Worm (Caenorhabditis elegans) whole organism, late embryonic: Measurements from ENCODE around the gene Y55F3C.17.

ENCODE experiments used
- ceh-19 ChIP-seq: fragments of 200-800 bp; sonication (Bioruptor generic); optimal IDR thresholded peaks from 2 replicates; lab custom pipeline; 2018; ENCODE audit warnings: mild to moderate bottlenecking, missing genetic modification characterization, missing compliant biosample characterization
- ceh-24 ChIP-seq: sonication (generic microtip); optimal IDR thresholded peaks from 2 replicates; lab custom pipeline; 2016; ENCODE audit warnings: mild to moderate bottlenecking, missing genetic modification characterization, missing compliant biosample characterization
- ceh-31 ChIP-seq: sonication (generic microtip); optimal IDR thresholded peaks from 2 replicates; lab custom pipeline; 2016; ENCODE audit warnings: missing genetic modification characterization, missing compliant biosample characterization
- che-1 ChIP-seq: sonication (generic microtip); optimal IDR thresholded peaks from 2 replicates; lab custom pipeline; 2016; ENCODE audit warnings: mild to moderate bottlenecking, missing genetic modification characterization, missing compliant biosample characterization
- dve-1 ChIP-seq: sonication (generic microtip); optimal IDR thresholded peaks from 2 replicates; lab custom pipeline; 2017; ENCODE audit warnings: antibody characterized with exemption, mild to moderate bottlenecking, missing genetic modification characterization, missing compliant biosample characterization
- fkh-10 ChIP-seq: fragments of 150-350 bp; optimal IDR thresholded peaks from 2 replicates; lab custom pipeline; 2014; ENCODE audit warnings: missing biosample characterization, missing genetic modification reagents, missing genetic modification characterization
- pha-2 ChIP-seq: sonication (generic microtip); optimal IDR thresholded peaks from 2 replicates; lab custom pipeline; 2017; ENCODE audit warnings: mild to moderate bottlenecking, missing genetic modification characterization, missing compliant biosample characterization
- pha-4 ChIP-seq: fragments of 150-350 bp; optimal IDR thresholded peaks from 2 replicates; lab custom pipeline; 2018; ENCODE audit warnings: missing biosample characterization, missing genetic modification reagents, missing genetic modification characterization
- pqm-1 ChIP-seq: sonication (generic microtip); optimal IDR thresholded peaks from 2 replicates; lab custom pipeline; 2016; ENCODE audit warnings: missing genetic modification characterization, missing compliant biosample characterization
- pros-1 ChIP-seq: fragments of 150-350 bp; optimal IDR thresholded peaks from 2 replicates; lab custom pipeline; 2014; ENCODE audit warnings: missing biosample characterization, missing genetic modification reagents, missing genetic modification characterization
- rnt-1 ChIP-seq: sonication (generic microtip); optimal IDR thresholded peaks from 2 replicates; lab custom pipeline; 2016; ENCODE audit warnings: missing genetic modification characterization, missing compliant biosample characterization
- sdc-2 ChIP-seq: sonication (generic microtip); optimal IDR thresholded peaks from 2 replicates; lab custom pipeline; 2016; ENCODE audit warnings: missing genotype, missing genetic modification characterization, missing compliant biosample characterization

- peak; percentile 65 for TF ChIP-seq rnt-1 (tag; lab: Kevin White, UChicago)
- no peak for TF ChIP-seq pha-4
- TF ChIP-seq che-1 (tag; lab: Kevin White, UChicago) = peak; percentile 72
- no peak for TF ChIP-seq fkh-10 (GFP tag; lab: Kevin White, UChicago)
- TF ChIP-seq ceh-31 (tag; lab: Kevin White, UChicago) = peak; percentile 48
- no peak for TF ChIP-seq ceh-24 (tag; lab: Kevin White, UChicago)
- TF ChIP-seq sdc-2 (tag; lab: Kevin White, UChicago) = peak; percentile 60
- peak; percentile 62 for TF ChIP-seq dve-1 (tag; lab: Kevin White, UChicago)
- no peak for TF ChIP-seq pros-1 (tag; lab: Kevin White, UChicago)
- TF ChIP-seq pha-2 = no peak
- peak; percentile 55 for TF ChIP-seq pqm-1 (tag; lab: Kevin White, UChicago)
- peak; percentile 64 for TF ChIP-seq ceh-19 (GFP tag; lab: Kevin White, UChicago)
These were observed 15.4 kb downstream of the Y55F3C.17 start for ce11 chrIV:682726-683340.
